Fruit fly (Drosophila melanogaster) whole organism, adult: ENCODE data around the gene CG11674.

ENCODE experiments used
- CG11617 ChIP-seq: fragments of 200-800 bp; sonication (Bioruptor generic); optimal IDR thresholded peaks from 2 replicates; lab custom pipeline; 2017; ENCODE audit warnings: mild to moderate bottlenecking, missing biosample characterization, missing genetic modification reagents, missing genetic modification characterization
- CG12768 ChIP-seq: fragments of 200-800 bp; sonication (Bioruptor generic); optimal IDR thresholded peaks from 2 replicates; lab custom pipeline; 2017; ENCODE audit warnings: missing biosample characterization, missing genetic modification characterization, mild to moderate bottlenecking, moderate library complexity, missing genetic modification reagents
- CG14711 ChIP-seq: fragments of 200-800 bp; sonication (Bioruptor generic); optimal IDR thresholded peaks from 2 replicates; lab custom pipeline; 2018; ENCODE audit warnings: missing biosample characterization, mild to moderate bottlenecking, missing genetic modification characterization, moderate library complexity
- CG1620 ChIP-seq: fragments of 200-800 bp; sonication (Bioruptor generic); optimal IDR thresholded peaks from 2 replicates; lab custom pipeline; 2016; ENCODE audit warnings: missing biosample characterization, missing genetic modification characterization
- CG33017 ChIP-seq: fragments of 200-800 bp; sonication (Bioruptor generic); optimal IDR thresholded peaks from 2 replicates; lab custom pipeline; 2018; ENCODE audit warnings: missing biosample characterization, mild to moderate bottlenecking, missing genetic modification characterization, moderate library complexity
- CG5204 ChIP-seq: fragments of 200-800 bp; sonication (Bioruptor generic); optimal IDR thresholded peaks from 2 replicates; lab custom pipeline; 2016; ENCODE audit warnings: missing biosample characterization, missing genetic modification characterization
- CG7045 ChIP-seq: fragments of 200-800 bp; sonication (Bioruptor generic); optimal IDR thresholded peaks from 2 replicates; lab custom pipeline; 2017; ENCODE audit warnings: missing biosample characterization, mild to moderate bottlenecking, missing genetic modification characterization
- CG7101 ChIP-seq: fragments of 200-800 bp; sonication (Bioruptor generic); optimal IDR thresholded peaks from 2 replicates; lab custom pipeline; 2018; ENCODE audit warnings: missing biosample characterization, mild to moderate bottlenecking, missing genetic modification characterization, moderate library complexity
- Clk ChIP-seq: fragments of 200-800 bp; sonication (Bioruptor generic); optimal IDR thresholded peaks from 2 replicates; lab custom pipeline; 2017; ENCODE audit warnings: missing biosample characterization, missing genetic modification characterization
- Crg-1 ChIP-seq: fragments of 200-800 bp; sonication (Bioruptor generic); optimal IDR thresholded peaks from 2 replicates; lab custom pipeline; 2016; ENCODE audit warnings: missing biosample characterization, missing genetic modification characterization
- Hr96 ChIP-seq: fragments of 200-800 bp; sonication (Bioruptor generic); optimal IDR thresholded peaks from 2 replicates; lab custom pipeline; 2016; ENCODE audit warnings: missing biosample characterization, missing genetic modification characterization
- Mnt ChIP-seq: fragments of 200-800 bp; sonication (Bioruptor generic); optimal IDR thresholded peaks from 2 replicates; lab custom pipeline; 2016; ENCODE audit warnings: missing biosample characterization, mild to moderate bottlenecking, missing genetic modification characterization
- bab1 ChIP-seq: fragments of 200-800 bp; sonication (Bioruptor generic); optimal IDR thresholded peaks from 3 replicates; lab custom pipeline; 2019; ENCODE audit warnings: missing biosample characterization, mild to moderate bottlenecking, missing genetic modification characterization, moderate library complexity
- cic ChIP-seq: fragments of 200-800 bp; sonication (Bioruptor generic); optimal IDR thresholded peaks from 2 replicates; lab custom pipeline; 2017; ENCODE audit warnings: missing biosample characterization, mild to moderate bottlenecking, missing genetic modification characterization, moderate library complexity
- cnc ChIP-seq, 2 experiments: fragments of >200 bp; optimal IDR thresholded peaks; 2 replicates each; lab custom pipeline; 2017
- kay ChIP-seq: fragments of 200-800 bp; sonication (Bioruptor generic); peaks from one replicate; lab custom pipeline; 2016; ENCODE audit warnings: missing biosample characterization, missing genetic modification characterization, borderline replicate concordance
- ovo ChIP-seq: fragments of 200-800 bp; sonication (Bioruptor generic); optimal IDR thresholded peaks from 2 replicates; lab custom pipeline; 2016; ENCODE audit warnings: missing biosample characterization, missing genetic modification characterization
- pad ChIP-seq: fragments of 200-800 bp; sonication (Bioruptor generic); optimal IDR thresholded peaks from 3 replicates; lab custom pipeline; 2017; ENCODE audit warnings: missing biosample characterization, missing genetic modification characterization, mild to moderate bottlenecking, moderate library complexity, missing genetic modification reagents
- tj ChIP-seq: fragments of 200-800 bp; sonication (Bioruptor generic); optimal IDR thresholded peaks from 3 replicates; lab custom pipeline; 2017; ENCODE audit warnings: missing biosample characterization, mild to moderate bottlenecking, missing genetic modification characterization, moderate library complexity
- toe ChIP-seq: fragments of 200-800 bp; sonication (Bioruptor generic); optimal IDR thresholded peaks from 2 replicates; lab custom pipeline; 2016; ENCODE audit warnings: missing biosample characterization, missing genetic modification characterization

CG11674 gene

dm6 chrX:14221182-14221581 lies 4.5 kb downstream of the CG11674 start:
- TF ChIP-seq cic (no peak), pad (peak; percentile 51), bab1 (GFP tag; lab: Kevin White, UChicago) (peak; percentile 9), CG11617 (GFP tag; lab: Kevin White, UChicago) (no peak), CG7101 (tag; lab: Kevin White, UChicago) (no peak), ovo (peak; percentile 94)

dm6 chrX:14218045-14218483 lies 7.6 kb downstream of the CG11674 start:
- peak; percentile 71 for TF ChIP-seq CG7045 (GFP tag; lab: Kevin White, UChicago)
- TF ChIP-seq CG12768 (GFP tag; lab: Kevin White, UChicago), result peak; percentile 40
- TF ChIP-seq toe, result peak; percentile 29
- peak; percentile 68 for TF ChIP-seq CG11617 (GFP tag; lab: Kevin White, UChicago)
- no peak for TF ChIP-seq ovo
- peak; percentile 86 for TF ChIP-seq CG14711 (tag; lab: Kevin White, UChicago)
- TF ChIP-seq tj (GFP tag; lab: Kevin White, UChicago), result peak; percentile 23
- no peak for TF ChIP-seq kay (GFP tag; lab: Kevin White, UChicago)
- TF ChIP-seq Clk (GFP tag; lab: Kevin White, UChicago), result no peak
- TF ChIP-seq Mnt, result no peak
- peak; percentile 4 for TF ChIP-seq Hr96 (GFP tag; lab: Kevin White, UChicago)
- TF ChIP-seq CG1620 (GFP tag; lab: Kevin White, UChicago), result peak; percentile 38
- TF ChIP-seq CG7101 (tag; lab: Kevin White, UChicago), result peak; percentile 83
- peak; percentile 65 for TF ChIP-seq CG33017 (tag; lab: Kevin White, UChicago)
- peak; percentile 92 for TF ChIP-seq bab1 (GFP tag; lab: Kevin White, UChicago)
- no peak for TF ChIP-seq cnc (optimal IDR thresholded peaks at IDR 0.05; lab: Kevin White, UChicago)
- TF ChIP-seq pad, result peak; percentile 52
- no peak for TF ChIP-seq cic
- no peak for TF ChIP-seq Crg-1 (GFP tag; lab: Kevin White, UChicago)
- TF ChIP-seq CG5204 (GFP tag; lab: Kevin White, UChicago), result no peak

DNA sequence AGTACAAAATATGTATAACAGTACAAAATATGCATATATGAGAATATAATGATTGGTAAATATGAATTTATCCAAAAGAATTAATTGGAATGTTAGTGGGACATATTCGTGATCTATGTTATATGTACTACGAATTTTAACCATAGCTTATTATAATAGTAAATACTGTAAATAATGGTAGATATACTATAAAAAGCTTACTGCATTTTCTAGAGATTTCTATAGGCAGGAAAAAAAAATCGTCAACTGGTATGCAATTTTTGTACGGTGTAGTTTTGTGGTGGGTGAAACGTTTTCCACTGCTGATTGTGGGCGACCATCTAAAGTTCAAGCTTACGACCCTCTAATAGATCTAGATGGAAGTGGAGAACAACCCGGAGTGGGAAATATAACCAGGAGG lies 8.8 kb downstream of the CG11674 start:
- TF ChIP-seq tj (GFP tag; lab: Kevin White, UChicago) (no peak), pad (no peak), CG14711 (tag; lab: Kevin White, UChicago) (no peak), CG12768 (GFP tag; lab: Kevin White, UChicago) (no peak), kay (GFP tag; lab: Kevin White, UChicago) (no peak), CG7045 (GFP tag; lab: Kevin White, UChicago) (no peak)

DNA sequence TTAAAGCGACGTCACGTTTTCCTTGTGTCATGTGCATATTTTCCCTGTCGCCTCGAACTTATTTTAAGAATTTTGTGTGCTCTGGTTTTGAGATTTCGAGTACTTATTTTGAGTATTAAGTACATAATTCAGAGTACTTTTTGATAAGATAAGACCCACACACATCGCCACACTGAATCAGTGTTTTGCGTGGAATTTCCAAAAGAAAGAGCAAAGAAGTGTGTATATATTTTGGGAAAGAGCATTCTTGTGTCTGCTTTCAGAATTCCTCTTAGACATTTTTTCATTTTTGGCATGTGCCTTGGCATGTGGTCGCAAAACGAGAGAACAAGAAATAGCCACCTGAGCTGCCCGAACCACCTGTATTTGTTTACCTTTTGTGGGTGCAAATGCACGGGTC lies 9.8 kb downstream of the CG11674 start:
- no peak for TF ChIP-seq CG14711 (tag; lab: Kevin White, UChicago)
- TF ChIP-seq Clk (GFP tag; lab: Kevin White, UChicago), result no peak
- TF ChIP-seq ovo, result no peak
- TF ChIP-seq CG12768 (GFP tag; lab: Kevin White, UChicago), result no peak
- no peak for TF ChIP-seq toe
- TF ChIP-seq Crg-1 (GFP tag; lab: Kevin White, UChicago), result no peak
- TF ChIP-seq CG7045 (GFP tag; lab: Kevin White, UChicago), result no peak
- no peak for TF ChIP-seq cic
- TF ChIP-seq Mnt, result no peak
- TF ChIP-seq CG1620 (GFP tag; lab: Kevin White, UChicago), result no peak
- TF ChIP-seq bab1 (GFP tag; lab: Kevin White, UChicago), result no peak
- no peak for TF ChIP-seq pad

DNA sequence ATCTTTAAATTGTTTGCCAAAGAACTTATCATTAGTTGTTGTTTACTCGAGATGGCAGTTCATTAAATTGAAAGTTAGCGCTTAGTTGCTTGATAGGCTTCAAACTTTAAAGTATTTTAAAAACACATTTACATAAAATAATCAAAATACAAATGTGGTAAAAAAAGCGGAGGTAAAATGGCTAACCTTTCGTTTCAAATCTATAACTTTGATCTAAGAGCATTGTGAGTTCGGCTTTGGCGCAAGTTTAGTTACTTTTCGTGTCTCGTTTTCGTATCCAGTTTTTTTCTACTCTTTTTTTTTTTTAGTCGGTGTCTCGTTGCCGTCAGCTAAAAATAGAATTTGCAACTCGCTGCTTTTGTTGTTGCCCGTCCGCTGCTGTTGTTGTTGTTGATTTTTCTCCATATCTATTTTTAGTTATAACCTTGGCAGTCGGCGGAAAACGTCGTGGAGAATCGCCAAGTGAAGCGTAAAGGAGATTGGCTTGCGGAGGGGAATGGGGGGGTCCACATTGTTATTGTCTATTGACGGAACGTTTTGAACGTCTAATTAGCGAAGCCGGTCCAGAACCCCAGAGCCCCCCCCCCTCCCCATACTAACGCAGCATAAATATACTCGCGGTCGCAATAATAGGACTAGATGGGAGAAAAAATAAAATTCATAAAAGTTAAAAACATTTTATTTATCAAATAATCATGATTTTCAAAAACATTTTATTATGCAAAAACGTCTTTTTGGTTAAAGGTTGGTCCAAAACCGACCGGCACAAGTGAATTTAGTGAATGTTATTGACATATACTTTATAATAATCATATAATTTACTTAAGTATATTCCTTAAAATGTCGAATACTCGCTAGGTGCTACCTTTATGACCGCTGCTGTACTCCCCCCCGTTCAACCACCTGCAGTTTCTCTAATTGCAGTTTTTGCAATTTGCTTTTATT lies 10.9 kb downstream of the CG11674 start:
- TF ChIP-seq kay (GFP tag; lab: Kevin White, UChicago) (peak; percentile 59), bab1 (GFP tag; lab: Kevin White, UChicago) (peak; percentile 47), CG1620 (GFP tag; lab: Kevin White, UChicago) (no peak), CG12768 (GFP tag; lab: Kevin White, UChicago) (peak; percentile 76), Hr96 (GFP tag; lab: Kevin White, UChicago) (peak; percentile 17), CG33017 (tag; lab: Kevin White, UChicago) (peak; percentile 83), ovo (peak; percentile 7), cnc (optimal IDR thresholded peaks at IDR 0.05; lab: Kevin White, UChicago) (no peak), CG7045 (GFP tag; lab: Kevin White, UChicago) (peak; percentile 88), Clk (GFP tag; lab: Kevin White, UChicago) (peak; percentile 56), cic (no peak), pad (peak; percentile 64), CG7101 (tag; lab: Kevin White, UChicago) (peak; percentile 86), tj (GFP tag; lab: Kevin White, UChicago) (peak; percentile 76), CG14711 (tag; lab: Kevin White, UChicago) (peak; percentile 78), Crg-1 (GFP tag; lab: Kevin White, UChicago) (no peak), CG11617 (GFP tag; lab: Kevin White, UChicago) (peak; percentile 68), CG5204 (GFP tag; lab: Kevin White, UChicago) (peak; percentile 33), toe (peak; percentile 24), Mnt (no peak)
